Worm (Caenorhabditis elegans) whole organism, L4 larva: ENCODE data around the gene clc-7.

Experiments used
- D1046.2 ChIP-seq: fragments of 200-800 bp; sonication (Bioruptor generic); IDR thresholded peaks from 2 replicates; pipeline ENCODE4 v1.3.6; 2022; ENCODE audit warnings: missing genetic modification characterization, missing compliant biosample characterization
- R02D3.7 ChIP-seq: fragments of 150-350 bp; sonication (generic microtip); optimal IDR thresholded peaks from 3 replicates; lab custom pipeline; 2014; ENCODE audit warnings: missing biosample characterization, missing genetic modification characterization
- T20F7.1 ChIP-seq: fragments of 200-800 bp; sonication (Bioruptor generic); optimal IDR thresholded peaks from 2 replicates; lab custom pipeline; 2018; ENCODE audit warnings: mild to moderate bottlenecking, missing genetic modification characterization, missing compliant biosample characterization
- Y105C5A.15 ChIP-seq: fragments of 200-800 bp; sonication (Bioruptor generic); IDR thresholded peaks from 2 replicates; pipeline ENCODE4 v1.3.6; 2022; ENCODE audit warnings: missing genetic modification characterization, missing compliant biosample characterization
- Y48G9A.11 ChIP-seq: fragments of 200-800 bp; sonication (Bioruptor generic); IDR thresholded peaks from 2 replicates; pipeline ENCODE4 v1.3.6; 2022; ENCODE audit warnings: missing genetic modification reagents, missing genetic modification characterization, missing compliant biosample characterization
- Y5F2A.4 ChIP-seq: fragments of 200-800 bp; sonication (Bioruptor generic); optimal IDR thresholded peaks from 2 replicates; lab custom pipeline; 2018; ENCODE audit warnings: mild to moderate bottlenecking, missing genetic modification characterization, missing compliant biosample characterization
- ZK337.2 ChIP-seq: fragments of 200-800 bp; sonication (Bioruptor generic); IDR thresholded peaks from 2 replicates; pipeline ENCODE4 v1.3.6; 2022; ENCODE audit warnings: missing genetic modification reagents, missing genetic modification characterization, missing compliant biosample characterization
- ZK546.5 ChIP-seq, 2 experiments: sonication (generic microtip); optimal IDR thresholded peaks; 2 replicates each; lab custom pipeline; 2017; ENCODE audit warnings: missing biosample characterization in 2 of 2, missing genetic modification characterization in 2 of 2
- aha-1 ChIP-seq: fragments of 150-350 bp; peaks from one replicate; lab custom pipeline; 2014; ENCODE audit warnings: missing biosample characterization, missing genetic modification characterization
- aly-2 ChIP-seq: sonication (generic microtip); optimal IDR thresholded peaks from 2 replicates; lab custom pipeline; 2018; ENCODE audit warnings: missing biosample characterization, missing genetic modification characterization
- ama-1 ChIP-seq: fragments of 150-350 bp; optimal IDR thresholded peaks from 2 replicates; lab custom pipeline; 2014; ENCODE audit warnings: inconsistent platforms, mixed read lengths
- attf-4 ChIP-seq: sonication (generic microtip); optimal IDR thresholded peaks from 3 replicates; lab custom pipeline; 2017; ENCODE audit warnings: missing biosample characterization, missing genetic modification characterization
- ceh-62 ChIP-seq: sonication (generic microtip); optimal IDR thresholded peaks from 2 replicates; lab custom pipeline; 2017; ENCODE audit warnings: missing biosample characterization, missing genetic modification characterization
- ces-1 ChIP-seq: fragments of 150-350 bp; sonication (generic microtip); optimal IDR thresholded peaks from 4 replicates; lab custom pipeline; 2014; ENCODE audit warnings: missing biosample characterization, missing genetic modification reagents, missing genetic modification characterization
- ctbp-1 ChIP-seq: fragments of 200-800 bp; sonication (Bioruptor generic); IDR thresholded peaks from 2 replicates; pipeline ENCODE4 v1.3.6; 2022; ENCODE audit warnings: missing genetic modification reagents, missing genetic modification characterization, missing compliant biosample characterization
- daf-19 ChIP-seq: fragments of 200-800 bp; sonication (Bioruptor generic); conservative IDR thresholded peaks from 2 replicates; pipeline ENCODE4 v1.3.6; 2022; ENCODE audit warnings: missing genetic modification characterization, missing compliant biosample characterization
- dmd-8 ChIP-seq: fragments of 200-800 bp; sonication (Bioruptor generic); IDR thresholded peaks from 2 replicates; pipeline ENCODE4 v1.3.6; 2022; ENCODE audit warnings: missing genetic modification characterization, missing compliant biosample characterization
- dmd-9 ChIP-seq: fragments of 200-800 bp; sonication (Bioruptor generic); IDR thresholded peaks from 2 replicates; pipeline ENCODE4 v1.3.6; 2022; ENCODE audit warnings: missing genetic modification reagents, missing genetic modification characterization, missing compliant biosample characterization
- duxl-1 ChIP-seq: sonication (generic microtip); optimal IDR thresholded peaks from 2 replicates; lab custom pipeline; 2016; ENCODE audit warnings: mild to moderate bottlenecking, missing genetic modification characterization, moderate library complexity, missing compliant biosample characterization; ENCODE audit not compliant: poor library complexity
- dve-1 ChIP-seq: sonication (generic microtip); optimal IDR thresholded peaks from 2 replicates; lab custom pipeline; 2017; ENCODE audit warnings: antibody characterized with exemption, mild to moderate bottlenecking, missing genetic modification characterization, missing compliant biosample characterization; ENCODE audit not compliant: insufficient read depth
- fkh-10 ChIP-seq: fragments of 150-350 bp; optimal IDR thresholded peaks from 2 replicates; lab custom pipeline; 2014; ENCODE audit warnings: missing biosample characterization, missing genetic modification reagents, missing genetic modification characterization
- hif-1 ChIP-seq, 2 experiments: sonication (generic microtip); optimal IDR thresholded peaks; 2 replicates each; lab custom pipeline; 2016 to 2017; ENCODE audit warnings: missing compliant biosample characterization in 2 of 2, missing genetic modification characterization in 2 of 2, missing genetic modification reagents in 2 of 2, missing genotype in 2 of 2, mild to moderate bottlenecking in 1 of 2
- hlh-11 ChIP-seq: fragments of 200-800 bp; sonication (Bioruptor generic); optimal IDR thresholded peaks from 2 replicates; lab custom pipeline; 2018; ENCODE audit warnings: mild to moderate bottlenecking, missing genetic modification characterization, missing compliant biosample characterization
- hlh-30 ChIP-seq: sonication (generic microtip); optimal IDR thresholded peaks from 2 replicates; lab custom pipeline; 2017; ENCODE audit warnings: antibody characterized with exemption, mild to moderate bottlenecking, missing genetic modification characterization, missing compliant biosample characterization; ENCODE audit not compliant: insufficient read depth
- lin-1 ChIP-seq: fragments of 200-800 bp; sonication (Bioruptor generic); IDR thresholded peaks from 2 replicates; pipeline ENCODE4 v1.3.6; 2022; ENCODE audit warnings: missing genetic modification reagents, missing genetic modification characterization, missing compliant biosample characterization
- lsy-2 ChIP-seq, 2 experiments: fragments of 150-350 bp in 1 of 2; sonication (generic microtip) in 1 of 2; optimal IDR thresholded peaks; 2 replicates each; lab custom pipeline; 2014 to 2017; ENCODE audit warnings: missing biosample characterization in 2 of 2, missing genetic modification characterization in 2 of 2
- mdt-29 ChIP-seq: fragments of 200-800 bp; sonication (Bioruptor generic); IDR thresholded peaks from 2 replicates; pipeline ENCODE4 v1.3.6; 2022; ENCODE audit warnings: missing genetic modification reagents, missing genetic modification characterization, missing compliant biosample characterization
- mxl-2 ChIP-seq: fragments of 200-800 bp; sonication (Bioruptor generic); conservative IDR thresholded peaks from 2 replicates; pipeline ENCODE4 v1.3.6; 2022; ENCODE audit warnings: missing genetic modification reagents, missing genetic modification characterization, missing compliant biosample characterization
- nhr-11 ChIP-seq: fragments of 150-350 bp; optimal IDR thresholded peaks from 2 replicates; lab custom pipeline; 2014; ENCODE audit warnings: missing biosample characterization, missing genetic modification characterization
- nhr-111 ChIP-seq: fragments of 200-800 bp; sonication (Bioruptor generic); optimal IDR thresholded peaks from 2 replicates; lab custom pipeline; 2018; ENCODE audit warnings: mild to moderate bottlenecking, missing genetic modification characterization, missing compliant biosample characterization
- nhr-237 ChIP-seq: sonication (generic microtip); optimal IDR thresholded peaks from 2 replicates; lab custom pipeline; 2017; ENCODE audit warnings: missing biosample characterization, missing genetic modification characterization
- nhr-42 ChIP-seq: fragments of 200-800 bp; sonication (Bioruptor generic); IDR thresholded peaks from 2 replicates; pipeline ENCODE4 v1.3.6; 2022; ENCODE audit warnings: missing genetic modification characterization, missing compliant biosample characterization
- pha-4 ChIP-seq, 2 experiments: fragments of 150-350 bp in 1 of 2; fragments of 200-800 bp in 1 of 2; sonication (Bioruptor generic) in 1 of 2; IDR thresholded peaks in 1 of 2; optimal IDR thresholded peaks in 1 of 2; 2 replicates each; pipeline versions ENCODE4 v1.3.6 to Lab custom; 2014 to 2022; ENCODE audit warnings: missing genetic modification characterization in 2 of 2, missing genetic modification reagents in 2 of 2, missing biosample characterization in 1 of 2, missing compliant biosample characterization in 1 of 2
- php-3 ChIP-seq: fragments of 200-800 bp; sonication (Bioruptor generic); IDR thresholded peaks from 2 replicates; pipeline ENCODE4 v1.3.6; 2022; ENCODE audit warnings: missing genetic modification reagents, missing genetic modification characterization, missing compliant biosample characterization
- pqm-1 ChIP-seq: sonication (generic microtip); optimal IDR thresholded peaks from 2 replicates; lab custom pipeline; 2017; ENCODE audit warnings: missing biosample characterization, missing genetic modification characterization
- saeg-2 ChIP-seq: fragments of 200-800 bp; sonication (Bioruptor generic); IDR thresholded peaks from 2 replicates; pipeline ENCODE4 v1.3.6; 2022; ENCODE audit warnings: missing genetic modification reagents, missing genetic modification characterization, missing compliant biosample characterization
- spr-3 ChIP-seq: fragments of 200-800 bp; sonication (Bioruptor generic); optimal IDR thresholded peaks from 2 replicates; lab custom pipeline; 2018; ENCODE audit warnings: mild to moderate bottlenecking, missing genetic modification characterization, missing compliant biosample characterization
- tra-1 ChIP-seq: fragments of 200-800 bp; sonication (Bioruptor generic); IDR thresholded peaks from 2 replicates; pipeline ENCODE4 v1.3.6; 2022; ENCODE audit warnings: missing genetic modification reagents, missing genetic modification characterization, missing compliant biosample characterization
- unc-39 ChIP-seq: sonication (generic microtip); optimal IDR thresholded peaks from 2 replicates; lab custom pipeline; 2017; ENCODE audit warnings: missing biosample characterization, missing genetic modification characterization
- unc-62 ChIP-seq, 3 experiments: fragments of 150-350 bp in 1 of 3; sonication (generic microtip); optimal IDR thresholded peaks in 2 of 3; peaks in 1 of 3; 1 replicate in 1 of 3; 2 replicates in 2 of 3; lab custom pipeline; 2014 to 2017; ENCODE audit warnings: missing biosample characterization in 3 of 3, missing genetic modification characterization in 3 of 3, missing genetic modification reagents in 3 of 3, missing genotype in 1 of 3
- vab-7 ChIP-seq: fragments of 200-800 bp; sonication (Bioruptor generic); IDR thresholded peaks from 2 replicates; pipeline ENCODE4 v1.3.6; 2022; ENCODE audit warnings: missing genetic modification reagents, missing genetic modification characterization, missing compliant biosample characterization
- zag-1 ChIP-seq: fragments of 150-350 bp; optimal IDR thresholded peaks from 2 replicates; lab custom pipeline; 2014; ENCODE audit warnings: missing biosample characterization, missing genetic modification characterization
- zfp-2 ChIP-seq: sonication (generic microtip); optimal IDR thresholded peaks from 2 replicates; lab custom pipeline; 2016; ENCODE audit warnings: mild to moderate bottlenecking, missing genetic modification characterization, missing compliant biosample characterization
- ztf-11 ChIP-seq: fragments of 150-350 bp; optimal IDR thresholded peaks from 2 replicates; lab custom pipeline; 2014; ENCODE audit warnings: missing biosample characterization, missing genetic modification characterization

clc-7 gene

ce11 chrX:5031742-5032141 is 36.2 kb upstream of the clc-7 start:
- no peak for TF ChIP-seq attf-4 (tag; lab: Kevin White, UChicago)
- TF ChIP-seq nhr-111 (GFP tag; lab: Kevin White, UChicago), result no peak
- no peak for TF ChIP-seq duxl-1 (tag; lab: Kevin White, UChicago)
- no peak for TF ChIP-seq unc-39 (tag; lab: Kevin White, UChicago)
- no peak for TF ChIP-seq unc-62 (GFP tag; optimal IDR thresholded peaks at IDR 0.05 in 1 of 2; lab: Kevin White, UChicago)
- TF ChIP-seq unc-62 (tag; optimal IDR thresholded peaks at IDR 0.05; lab: Kevin White, UChicago), result no peak
- TF ChIP-seq zfp-2 (tag; lab: Kevin White, UChicago), result no peak
- peak; percentile 74 for TF ChIP-seq ces-1
- no peak for TF ChIP-seq dve-1 (tag; lab: Kevin White, UChicago)
- no peak for TF ChIP-seq Y48G9A.11
- no peak for TF ChIP-seq hlh-11 (tag; lab: Kevin White, UChicago)
- TF ChIP-seq mdt-29 (GFP tag; lab: Robert Waterston, UW), result no peak
- TF ChIP-seq tra-1 (GFP tag; lab: Robert Waterston, UW), result no peak
- no peak for TF ChIP-seq D1046.2
- no peak for TF ChIP-seq zag-1 (tag; lab: Kevin White, UChicago)
- TF ChIP-seq aha-1 (tag; lab: Kevin White, UChicago), result peak; percentile 48
- TF ChIP-seq nhr-237 (tag; lab: Kevin White, UChicago), result no peak
- peak; percentile 47; the same call in 1 of the 2 replicates for TF ChIP-seq ctbp-1
- no peak for TF ChIP-seq daf-19 (GFP tag; lab: Robert Waterston, UW)
- TF ChIP-seq vab-7, result no peak
- TF ChIP-seq fkh-10 (GFP tag; lab: Kevin White, UChicago), result peak; percentile 79
- no peak for TF ChIP-seq Y5F2A.4 (GFP tag; lab: Kevin White, UChicago)
- no peak for TF ChIP-seq spr-3 (GFP tag; lab: Kevin White, UChicago)
- TF ChIP-seq pha-4 (GFP tag; IDR thresholded peaks at IDR 0.05; lab: Robert Waterston, UW), result no peak
- TF ChIP-seq pha-4 (tag; optimal IDR thresholded peaks at IDR 0.05; lab: Kevin White, UChicago), result no peak
- peak in 1 of 2 experiments; percentile 24 for TF ChIP-seq lsy-2 (tag; optimal IDR thresholded peaks at IDR 0.05; lab: Kevin White, UChicago)
- no peak for TF ChIP-seq ceh-62
- no peak for TF ChIP-seq Y105C5A.15 (GFP tag; lab: Robert Waterston, UW)

DNA sequence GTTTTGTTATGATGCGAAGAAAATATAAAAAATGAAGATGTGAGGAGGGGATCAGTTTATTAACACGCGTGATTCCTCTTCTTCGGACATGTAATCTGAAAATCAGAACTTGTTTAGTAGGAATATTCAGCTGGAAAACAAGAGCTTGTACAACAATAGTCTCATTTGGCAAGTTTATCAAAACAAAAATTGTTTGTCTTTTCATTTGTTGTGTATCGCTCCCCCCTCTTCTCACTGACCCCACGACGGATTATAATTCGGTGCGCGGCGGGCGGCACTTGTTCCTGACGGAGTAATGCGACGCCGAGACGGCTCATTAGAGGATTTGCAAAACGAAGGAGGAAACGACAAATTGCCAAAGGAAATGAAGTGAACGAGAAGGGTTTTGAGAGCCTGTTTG is 34.0 kb upstream of the clc-7 start, which contains the start of gene ZC449.4:
Gene ZC449.4 (minus strand): TSS at position 101 of the 400 bp plus-strand sequence.
- TF ChIP-seq nhr-11 (tag; lab: Kevin White, UChicago) (no peak), unc-62 (GFP tag; optimal IDR thresholded peaks at IDR 0.05 in 1 of 2; lab: Kevin White, UChicago) (peak in 1 of 2 experiments; percentile 26), unc-62 (tag; optimal IDR thresholded peaks at IDR 0.05; lab: Kevin White, UChicago) (no peak), aha-1 (tag; lab: Kevin White, UChicago) (peak; percentile 43), hlh-30 (tag; lab: Kevin White, UChicago) (no peak), ZK337.2 (no peak), Y48G9A.11 (no peak)

- TF ChIP-seq dmd-9 (GFP tag; lab: Robert Waterston, UW) (no peak), pqm-1 (peak; percentile 39)
Observed at ce11 chrX:5037673-5038072, 30.2 kb upstream of the clc-7 start, which contains the start of gene ZC449.5. Gene ZC449.5, minus strand, starts transcription at chrX:5037773.

ce11 chrX:5038812-5039211 is 29.1 kb upstream of the clc-7 start:
- TF ChIP-seq T20F7.1 (GFP tag; lab: Kevin White, UChicago) (no peak), ZK546.5 (tag; optimal IDR thresholded peaks at IDR 0.05; lab: Kevin White, UChicago) (no peak), mxl-2 (GFP tag; lab: Robert Waterston, UW) (no peak), ztf-11 (no peak), pqm-1 (no peak), dmd-8 (no peak), lin-1 (no peak), nhr-11 (tag; lab: Kevin White, UChicago) (no peak), R02D3.7 (tag; lab: Kevin White, UChicago) (no peak), saeg-2 (GFP tag; lab: Robert Waterston, UW) (no peak), aly-2 (tag; lab: Kevin White, UChicago) (no peak), nhr-42 (GFP tag; lab: Robert Waterston, UW) (no peak), daf-19 (GFP tag; lab: Robert Waterston, UW) (no peak), php-3 (GFP tag; lab: Robert Waterston, UW) (no peak), hif-1 (tag; optimal IDR thresholded peaks at IDR 0.05; lab: Kevin White, UChicago) (no peak), dve-1 (tag; lab: Kevin White, UChicago) (no peak), unc-39 (tag; lab: Kevin White, UChicago) (no peak), ama-1 (lab: Kevin White, UChicago) (no peak)
